Worm (Caenorhabditis elegans) whole organism, late embryonic: ENCODE results near the gene hsp-12.2.

Experiments used
- C08G9.2 ChIP-seq: sonication (generic microtip); optimal IDR thresholded peaks from 2 replicates; lab custom pipeline; 2016; ENCODE audit warnings: mild to moderate bottlenecking, missing genetic modification characterization, moderate library complexity, missing compliant biosample characterization
- C38D4.7 ChIP-seq: fragments of 200-800 bp; sonication (Bioruptor generic); optimal IDR thresholded peaks from 2 replicates; lab custom pipeline; 2018; ENCODE audit warnings: mild to moderate bottlenecking, missing genetic modification characterization, moderate library complexity, missing compliant biosample characterization
- K02D7.2 ChIP-seq: sonication (generic microtip); optimal IDR thresholded peaks from 2 replicates; lab custom pipeline; 2017; ENCODE audit warnings: mild to moderate bottlenecking, missing genetic modification characterization, missing compliant biosample characterization
- K09A11.1 ChIP-seq: sonication (generic microtip); optimal IDR thresholded peaks from 2 replicates; lab custom pipeline; 2017; ENCODE audit warnings: antibody characterized with exemption, mild to moderate bottlenecking, missing genetic modification characterization, missing compliant biosample characterization; ENCODE audit not compliant: insufficient read depth
- T23F11.4 ChIP-seq: fragments of 200-800 bp; sonication (Bioruptor generic); optimal IDR thresholded peaks from 2 replicates; lab custom pipeline; 2018; ENCODE audit warnings: mild to moderate bottlenecking, missing genetic modification characterization, missing compliant biosample characterization
- Y22D7AL.16 ChIP-seq: sonication (generic microtip); optimal IDR thresholded peaks from 2 replicates; lab custom pipeline; 2016; ENCODE audit warnings: missing genetic modification characterization, missing compliant biosample characterization
- ahr-1 ChIP-seq: sonication (generic microtip); optimal IDR thresholded peaks from 2 replicates; lab custom pipeline; 2016; ENCODE audit warnings: missing genetic modification characterization, missing compliant biosample characterization
- ceh-18 ChIP-seq: sonication (generic microtip); optimal IDR thresholded peaks from 2 replicates; lab custom pipeline; 2016; ENCODE audit warnings: missing genetic modification characterization, missing compliant biosample characterization
- ceh-19 ChIP-seq: fragments of 200-800 bp; sonication (Bioruptor generic); optimal IDR thresholded peaks from 2 replicates; lab custom pipeline; 2018; ENCODE audit warnings: mild to moderate bottlenecking, missing genetic modification characterization, missing compliant biosample characterization
- ceh-30 ChIP-seq: fragments of 150-350 bp; optimal IDR thresholded peaks from 2 replicates; lab custom pipeline; 2014; ENCODE audit warnings: missing biosample characterization, missing genetic modification characterization
- ceh-34 ChIP-seq: sonication (generic microtip); optimal IDR thresholded peaks from 2 replicates; lab custom pipeline; 2016; ENCODE audit warnings: mild to moderate bottlenecking, missing genetic modification characterization, missing compliant biosample characterization
- ceh-48 ChIP-seq: sonication (generic microtip); optimal IDR thresholded peaks from 2 replicates; lab custom pipeline; 2016; ENCODE audit warnings: missing genetic modification characterization, inconsistent platforms, missing compliant biosample characterization
- ceh-6 ChIP-seq: fragments of 200-800 bp; sonication (Bioruptor generic); optimal IDR thresholded peaks from 2 replicates; lab custom pipeline; 2018; ENCODE audit warnings: mild to moderate bottlenecking, missing genetic modification characterization, missing compliant biosample characterization
- ceh-9 ChIP-seq: sonication (generic microtip); optimal IDR thresholded peaks from 2 replicates; lab custom pipeline; 2016; ENCODE audit warnings: mild to moderate bottlenecking, missing genetic modification characterization, inconsistent platforms, missing compliant biosample characterization
- che-1 ChIP-seq: sonication (generic microtip); optimal IDR thresholded peaks from 2 replicates; lab custom pipeline; 2016; ENCODE audit warnings: mild to moderate bottlenecking, missing genetic modification characterization, missing compliant biosample characterization
- dmd-4 ChIP-seq: sonication (generic microtip); optimal IDR thresholded peaks from 2 replicates; lab custom pipeline; 2016; ENCODE audit warnings: borderline replicate concordance, missing genetic modification characterization, missing compliant biosample characterization
- dve-1 ChIP-seq: sonication (generic microtip); optimal IDR thresholded peaks from 2 replicates; lab custom pipeline; 2017; ENCODE audit warnings: antibody characterized with exemption, mild to moderate bottlenecking, missing genetic modification characterization, missing compliant biosample characterization
- eyg-1 ChIP-seq: sonication (generic microtip); optimal IDR thresholded peaks from 2 replicates; lab custom pipeline; 2016; ENCODE audit warnings: missing genotype, missing genetic modification characterization, missing compliant biosample characterization
- fkh-10 ChIP-seq: fragments of 150-350 bp; optimal IDR thresholded peaks from 2 replicates; lab custom pipeline; 2014; ENCODE audit warnings: missing biosample characterization, missing genetic modification reagents, missing genetic modification characterization
- fkh-6 ChIP-seq: sonication (generic microtip); optimal IDR thresholded peaks from 2 replicates; lab custom pipeline; 2016; ENCODE audit warnings: missing genetic modification characterization, missing compliant biosample characterization
- hlh-13 ChIP-seq: fragments of 200-800 bp; sonication (Bioruptor generic); optimal IDR thresholded peaks from 2 replicates; lab custom pipeline; 2018; ENCODE audit warnings: mild to moderate bottlenecking, missing genetic modification characterization, missing compliant biosample characterization
- hlh-30 ChIP-seq: sonication (generic microtip); optimal IDR thresholded peaks from 2 replicates; lab custom pipeline; 2017; ENCODE audit warnings: antibody characterized with exemption, missing genetic modification characterization, missing compliant biosample characterization; ENCODE audit not compliant: insufficient read depth
- hlh-6 ChIP-seq: sonication (generic microtip); optimal IDR thresholded peaks from 2 replicates; lab custom pipeline; 2016; ENCODE audit warnings: missing genotype, missing genetic modification characterization, missing compliant biosample characterization
- hlh-8 ChIP-seq: sonication (generic microtip); optimal IDR thresholded peaks from 2 replicates; lab custom pipeline; 2016; ENCODE audit warnings: missing genotype, missing genetic modification characterization, missing compliant biosample characterization
- lim-6 ChIP-seq: sonication (generic microtip); optimal IDR thresholded peaks from 2 replicates; lab custom pipeline; 2016; ENCODE audit warnings: missing genetic modification characterization, missing compliant biosample characterization
- mec-3 ChIP-seq: sonication (generic microtip); optimal IDR thresholded peaks from 2 replicates; lab custom pipeline; 2016; ENCODE audit warnings: borderline replicate concordance, missing genetic modification characterization, missing compliant biosample characterization
- nfya-1 ChIP-seq: sonication (generic microtip); optimal IDR thresholded peaks from 2 replicates; lab custom pipeline; 2017; ENCODE audit warnings: missing genetic modification characterization, mild to moderate bottlenecking, missing compliant biosample characterization, antibody characterized with exemption, moderate library complexity
- nhr-11 ChIP-seq: fragments of 150-350 bp; optimal IDR thresholded peaks from 2 replicates; lab custom pipeline; 2014; ENCODE audit warnings: missing biosample characterization, missing genetic modification characterization
- nhr-232 ChIP-seq: sonication (generic microtip); optimal IDR thresholded peaks from 2 replicates; lab custom pipeline; 2016; ENCODE audit warnings: missing genetic modification characterization, missing compliant biosample characterization
- npax-4 ChIP-seq: sonication (generic microtip); optimal IDR thresholded peaks from 2 replicates; lab custom pipeline; 2016; ENCODE audit warnings: missing genetic modification characterization, missing compliant biosample characterization
- pag-3 ChIP-seq: sonication (generic microtip); optimal IDR thresholded peaks from 2 replicates; lab custom pipeline; 2016; ENCODE audit warnings: missing compliant biosample characterization, missing genetic modification characterization, borderline replicate concordance
- pat-9 ChIP-seq: fragments of 200-800 bp; sonication (Bioruptor generic); optimal IDR thresholded peaks from 2 replicates; lab custom pipeline; 2018; ENCODE audit warnings: mild to moderate bottlenecking, missing genetic modification characterization, moderate library complexity, missing compliant biosample characterization
- pax-1 ChIP-seq: fragments of 150-350 bp; optimal IDR thresholded peaks from 2 replicates; lab custom pipeline; 2014; ENCODE audit warnings: missing biosample characterization, missing genetic modification characterization
- pha-2 ChIP-seq: sonication (generic microtip); optimal IDR thresholded peaks from 2 replicates; lab custom pipeline; 2017; ENCODE audit warnings: mild to moderate bottlenecking, missing genetic modification characterization, missing compliant biosample characterization
- pqm-1 ChIP-seq: sonication (generic microtip); optimal IDR thresholded peaks from 2 replicates; lab custom pipeline; 2016; ENCODE audit warnings: missing genetic modification characterization, missing compliant biosample characterization
- ref-2 ChIP-seq: sonication (generic microtip); optimal IDR thresholded peaks from 2 replicates; lab custom pipeline; 2016; ENCODE audit warnings: missing genetic modification characterization, missing compliant biosample characterization
- rnt-1 ChIP-seq: sonication (generic microtip); optimal IDR thresholded peaks from 2 replicates; lab custom pipeline; 2016; ENCODE audit warnings: missing genetic modification characterization, missing compliant biosample characterization
- sdc-2 ChIP-seq: sonication (generic microtip); optimal IDR thresholded peaks from 2 replicates; lab custom pipeline; 2016; ENCODE audit warnings: missing genotype, missing genetic modification characterization, missing compliant biosample characterization
- sox-2 ChIP-seq: fragments of 200-800 bp; sonication (Bioruptor generic); IDR thresholded peaks from 2 replicates; pipeline ENCODE4 v1.3.6; 2022; ENCODE audit warnings: missing genetic modification reagents, missing genetic modification characterization, missing compliant biosample characterization
- sox-4 ChIP-seq: sonication (generic microtip); optimal IDR thresholded peaks from 2 replicates; lab custom pipeline; 2017; ENCODE audit warnings: mild to moderate bottlenecking, missing genetic modification characterization, inconsistent platforms, missing compliant biosample characterization
- ttx-3 ChIP-seq: sonication (generic microtip); optimal IDR thresholded peaks from 2 replicates; lab custom pipeline; 2016; ENCODE audit warnings: missing genetic modification reagents, missing genetic modification characterization, missing compliant biosample characterization
- unc-3 ChIP-seq, 2 experiments: fragments of 200-800 bp in 1 of 2; sonication (Bioruptor generic) in 1 of 2; sonication (generic microtip) in 1 of 2; conservative IDR thresholded peaks in 1 of 2; optimal IDR thresholded peaks in 1 of 2; 2 replicates each; pipeline versions ENCODE4 v1.3.6 to Lab custom; 2016 to 2022; ENCODE audit warnings: missing compliant biosample characterization in 2 of 2, missing genetic modification characterization in 2 of 2, missing genetic modification reagents in 1 of 2
- unc-42 ChIP-seq: sonication (generic microtip); optimal IDR thresholded peaks from 2 replicates; lab custom pipeline; 2016; ENCODE audit warnings: missing genotype, missing genetic modification characterization, missing compliant biosample characterization
- unc-86 ChIP-seq: sonication (generic microtip); optimal IDR thresholded peaks from 2 replicates; lab custom pipeline; 2016; ENCODE audit warnings: missing genetic modification characterization, missing compliant biosample characterization
- ztf-16 ChIP-seq: sonication (generic microtip); optimal IDR thresholded peaks from 2 replicates; lab custom pipeline; 2017; ENCODE audit warnings: missing genetic modification characterization, missing compliant biosample characterization

The hsp-12.2 gene

DNA sequence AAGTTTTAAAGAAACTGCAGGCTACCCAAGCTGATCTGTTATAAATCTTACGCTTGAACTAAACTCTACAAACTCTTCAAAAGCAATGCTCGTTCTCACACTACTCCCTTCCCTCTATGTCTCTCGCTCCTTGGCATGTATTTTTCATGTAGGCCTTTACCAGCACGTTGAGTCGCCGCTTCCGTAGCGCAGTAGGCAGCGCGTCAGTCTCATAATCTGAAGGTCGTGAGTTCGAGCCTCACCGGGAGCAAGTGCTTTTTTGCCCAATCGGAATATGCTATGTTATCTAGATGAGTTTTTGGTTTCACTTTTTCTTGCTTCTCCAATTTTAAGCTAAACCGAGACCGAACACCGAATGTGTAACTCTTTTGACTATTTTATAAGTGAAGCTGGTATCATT is 31.4 kb upstream of the hsp-12.2 start (continued):
- peak; percentile 70 for TF ChIP-seq sdc-2
- TF ChIP-seq ceh-6 (GFP tag; lab: Kevin White, UChicago), result peak; percentile 74
- TF ChIP-seq eyg-1, result peak; percentile 29
- TF ChIP-seq pqm-1 (tag; lab: Kevin White, UChicago), result no peak
- peak; percentile 44 for TF ChIP-seq fkh-10
- no peak for TF ChIP-seq mec-3 (tag; lab: Kevin White, UChicago)
- peak; percentile 66 for TF ChIP-seq unc-86 (tag; lab: Kevin White, UChicago)
- peak; percentile 56 for TF ChIP-seq ceh-9 (tag; lab: Kevin White, UChicago)
- TF ChIP-seq pax-1 (tag; lab: Kevin White, UChicago), result no peak
- TF ChIP-seq pha-2 (tag; lab: Kevin White, UChicago), result peak; percentile 62
- TF ChIP-seq ahr-1, result peak; percentile 37
- peak; percentile 41 for TF ChIP-seq nfya-1 (tag; lab: Kevin White, UChicago)
- peak; percentile 69 for TF ChIP-seq hlh-13 (GFP tag; lab: Kevin White, UChicago)
- peak; percentile 73 for TF ChIP-seq ceh-18 (tag; lab: Kevin White, UChicago)
- peak; percentile 41 for TF ChIP-seq ref-2
- TF ChIP-seq Y22D7AL.16, result peak; percentile 66
- no peak for TF ChIP-seq pag-3 (tag; lab: Kevin White, UChicago)
- peak; percentile 70 for TF ChIP-seq fkh-6 (tag; lab: Kevin White, UChicago)
- TF ChIP-seq rnt-1 (tag; lab: Kevin White, UChicago), result no peak
- TF ChIP-seq pat-9 (tag; lab: Kevin White, UChicago), result peak; percentile 67
- peak; percentile 58 for TF ChIP-seq ttx-3 (tag; lab: Kevin White, UChicago)
- TF ChIP-seq nhr-232 (tag; lab: Kevin White, UChicago), result peak; percentile 63
- TF ChIP-seq npax-4 (tag; lab: Kevin White, UChicago), result peak; percentile 51
- peak; percentile 40 for TF ChIP-seq dmd-4
- TF ChIP-seq K02D7.2 (tag; lab: Kevin White, UChicago), result peak; percentile 49
- peak; percentile 54 for TF ChIP-seq ceh-48 (tag; lab: Kevin White, UChicago)
- peak; percentile 20 for TF ChIP-seq ceh-30
- TF ChIP-seq dve-1 (tag; lab: Kevin White, UChicago), result no peak
- TF ChIP-seq che-1 (tag; lab: Kevin White, UChicago), result peak; percentile 75

DNA sequence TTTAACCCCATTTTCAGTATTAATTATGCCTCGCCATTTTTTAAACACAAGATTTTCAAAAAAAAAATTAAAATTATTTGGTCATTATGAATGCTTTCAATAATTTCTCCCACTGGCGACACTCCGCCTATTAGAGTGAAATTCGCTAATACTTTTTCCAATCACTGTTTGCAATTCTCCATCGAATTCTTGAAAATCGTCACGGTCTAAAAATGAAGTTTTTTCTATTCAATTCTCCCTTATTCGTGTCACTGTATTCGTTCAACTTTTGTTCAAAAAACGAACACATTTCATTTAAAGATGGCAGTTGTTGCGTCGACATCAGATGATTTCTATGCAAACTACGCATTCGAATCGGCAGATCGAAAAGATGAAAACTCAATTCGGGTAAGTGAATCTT is 29.4 kb upstream of the hsp-12.2 start, which contains the start of gene C14B9.3:
C14B9.3 (plus strand) TSS at position 301 of the 400 bp plus-strand sequence.
- TF ChIP-seq C38D4.7 (GFP tag; lab: Kevin White, UChicago), result no peak
- no peak for TF ChIP-seq unc-3 (GFP tag; conservative IDR thresholded peaks at IDR 0.05; lab: Robert Waterston, UW)
- no peak for TF ChIP-seq unc-3 (tag; optimal IDR thresholded peaks at IDR 0.05; lab: Kevin White, UChicago)
- TF ChIP-seq, all 69 proteins: peak for 0

DNA sequence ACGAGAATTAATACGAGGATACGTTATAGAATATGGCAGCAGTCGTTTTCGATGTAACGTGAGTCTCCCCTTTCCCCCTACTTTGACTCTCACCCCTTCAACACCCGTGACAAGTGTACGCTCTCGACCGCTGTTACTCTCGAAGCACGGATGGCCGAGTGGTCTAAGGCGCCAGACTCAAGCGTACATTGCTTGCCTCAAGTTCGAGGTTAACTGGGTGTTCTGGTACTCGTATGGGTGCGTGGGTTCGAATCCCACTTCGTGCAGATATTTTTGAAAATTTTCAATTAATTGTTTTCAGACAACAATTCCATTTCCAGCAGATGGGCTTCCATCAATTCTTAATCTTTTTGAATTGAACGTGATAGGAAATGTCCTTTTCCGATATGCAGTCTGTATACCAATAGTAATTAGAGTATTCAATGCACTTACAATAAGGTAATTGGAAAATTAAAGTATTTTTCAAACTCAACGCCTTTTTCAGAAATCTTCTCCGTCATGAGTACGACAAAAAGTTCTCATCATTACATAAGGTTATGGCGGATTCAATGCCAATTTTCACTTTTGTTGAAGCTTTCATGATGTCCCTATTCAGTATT is 28.3 kb upstream of the hsp-12.2 start:
- TF ChIP-seq sox-4 (tag; lab: Kevin White, UChicago), result peak; percentile 57
- peak; percentile 88 for TF ChIP-seq hlh-6 (tag; lab: Kevin White, UChicago)
- TF ChIP-seq ztf-16 (tag; lab: Kevin White, UChicago), result peak; percentile 80
- TF ChIP-seq dve-1 (tag; lab: Kevin White, UChicago), result peak; percentile 41
- TF ChIP-seq hlh-8 (tag; lab: Kevin White, UChicago), result peak; percentile 60
- TF ChIP-seq lim-6 (tag; lab: Kevin White, UChicago), result no peak
- peak; percentile 71 for TF ChIP-seq sdc-2
- TF ChIP-seq K09A11.1, result peak; percentile 43
- TF ChIP-seq fkh-6 (tag; lab: Kevin White, UChicago), result peak; percentile 78
- TF ChIP-seq sox-2 (GFP tag; lab: Robert Waterston, UW), result peak; percentile 71
- peak; percentile 65 for TF ChIP-seq hlh-30 (tag; lab: Kevin White, UChicago)
- TF ChIP-seq dmd-4, result peak; percentile 23
- TF ChIP-seq pax-1 (tag; lab: Kevin White, UChicago), result no peak
- TF ChIP-seq ceh-48 (tag; lab: Kevin White, UChicago), result peak; percentile 67
- peak; percentile 28 for TF ChIP-seq K02D7.2 (tag; lab: Kevin White, UChicago)
- TF ChIP-seq ceh-34 (tag; lab: Kevin White, UChicago), result peak; percentile 83
- peak; percentile 88 for TF ChIP-seq ref-2
- peak; percentile 57 for TF ChIP-seq ceh-18 (tag; lab: Kevin White, UChicago)
- peak; percentile 53 for TF ChIP-seq unc-42 (tag; lab: Kevin White, UChicago)
- TF ChIP-seq C38D4.7 (GFP tag; lab: Kevin White, UChicago), result peak; percentile 72
- TF ChIP-seq T23F11.4 (GFP tag; lab: Kevin White, UChicago), result peak; percentile 60
- peak; percentile 58 for TF ChIP-seq C08G9.2 (tag; lab: Kevin White, UChicago)
- TF ChIP-seq nhr-11 (tag; lab: Kevin White, UChicago), result no peak
- TF ChIP-seq che-1 (tag; lab: Kevin White, UChicago), result peak; percentile 72
- TF ChIP-seq pag-3 (tag; lab: Kevin White, UChicago), result no peak
- peak; percentile 71 for TF ChIP-seq eyg-1
- peak; percentile 78 for TF ChIP-seq ceh-19 (GFP tag; lab: Kevin White, UChicago)
- no peak for TF ChIP-seq mec-3 (tag; lab: Kevin White, UChicago)
